ENCODE assay signal across 5 fruit fly cellular contexts in the genomic region with DNA sequence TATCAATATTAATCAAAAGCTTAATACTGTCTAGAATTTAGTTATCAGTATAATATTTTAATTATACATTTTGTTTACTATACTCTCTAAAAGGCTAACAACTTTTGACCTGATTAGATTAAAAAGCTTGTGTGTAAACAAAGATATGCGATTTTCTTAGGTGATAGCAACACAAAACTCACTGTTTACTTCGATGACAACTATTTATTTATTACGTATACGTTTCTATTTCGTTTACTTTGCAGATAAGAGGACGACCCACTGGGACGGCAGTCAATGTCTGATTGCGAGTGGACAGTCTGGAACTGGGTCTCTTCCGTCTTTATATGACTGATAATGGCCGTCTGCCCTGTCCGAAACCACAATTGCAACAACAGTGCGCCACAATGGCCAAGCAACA.
TF ChIP-seq lines count a peak whose summit lies in the region.

No protein-coding gene starts in this region.

- TF ChIP-seq CTCF in whole organism, embryonic (GFP tag; optimal IDR thresholded peaks at IDR 0.05; lab: Kevin White, UChicago): no peak

TF ChIP-seq in whole organism, adult, 20 proteins besides CTCF, POLR2A, EP300 and RAD21 (continues in another document):
- TF ChIP-seq cnc (optimal IDR thresholded peaks at IDR 0.05; lab: Kevin White, UChicago) (no peak), CG11617 (GFP tag; optimal IDR thresholded peaks at IDR 0.05; lab: Kevin White, UChicago) (peak; percentile 89), bab1 (GFP tag; optimal IDR thresholded peaks at IDR 0.05; lab: Kevin White, UChicago) (no peak), CG12768 (GFP tag; optimal IDR thresholded peaks at IDR 0.05; lab: Kevin White, UChicago) (peak; percentile 93), cic (GFP tag; optimal IDR thresholded peaks at IDR 0.05; lab: Kevin White, UChicago) (peak; percentile 98), CG14711 (tag; optimal IDR thresholded peaks at IDR 0.05; lab: Kevin White, UChicago) (peak; percentile 69), ovo (GFP tag; optimal IDR thresholded peaks at IDR 0.05; lab: Kevin White, UChicago) (peak; percentile 89), Mnt (GFP tag; optimal IDR thresholded peaks at IDR 0.05; lab: Kevin White, UChicago) (peak; percentile 61), CG1620 (GFP tag; optimal IDR thresholded peaks at IDR 0.05; lab: Kevin White, UChicago) (peak; percentile 44), toe (GFP tag; optimal IDR thresholded peaks at IDR 0.05; lab: Kevin White, UChicago) (peak; percentile 44), Crg-1 (GFP tag; optimal IDR thresholded peaks at IDR 0.05; lab: Kevin White, UChicago) (peak; percentile 93), Clk (GFP tag; optimal IDR thresholded peaks at IDR 0.05; lab: Kevin White, UChicago) (peak; percentile 58), tj (GFP tag; optimal IDR thresholded peaks at IDR 0.05; lab: Kevin White, UChicago) (peak; percentile 34), CG7045 (GFP tag; optimal IDR thresholded peaks at IDR 0.05; lab: Kevin White, UChicago) (peak; percentile 84), CG7101 (tag; optimal IDR thresholded peaks at IDR 0.05; lab: Kevin White, UChicago) (peak; percentile 88), Hr96 (GFP tag; optimal IDR thresholded peaks at IDR 0.05; lab: Kevin White, UChicago) (no peak), CG5204 (GFP tag; optimal IDR thresholded peaks at IDR 0.05; lab: Kevin White, UChicago) (no peak)

TF ChIP-seq in whole organism, embryonic, 481 proteins besides CTCF, POLR2A, EP300 and RAD21 (continues in another document):
- peak; percentile 82 for TF ChIP-seq CG15601 (tag; optimal IDR thresholded peaks at IDR 0.05; lab: Kevin White, UChicago)
- TF ChIP-seq Eip74EF (GFP tag; optimal IDR thresholded peaks at IDR 0.05; lab: Kevin White, UChicago): peak in 1 of 2 experiments; percentile 88
- peak; percentile 19; the same call in 1 of the 3 replicates for TF ChIP-seq so (GFP tag; IDR thresholded peaks at IDR 0.05; lab: Robert Waterston, UW)
- peak; percentile 65 for TF ChIP-seq CG13296 (GFP tag; optimal IDR thresholded peaks at IDR 0.05; lab: Kevin White, UChicago)
- TF ChIP-seq gro (GFP tag; optimal IDR thresholded peaks at IDR 0.05; lab: Kevin White, UChicago): no peak
- peak; percentile 81 for TF ChIP-seq mirr (GFP tag; optimal IDR thresholded peaks at IDR 0.05; lab: Kevin White, UChicago)
- peak; percentile 48 for TF ChIP-seq Blimp-1 (GFP tag; optimal IDR thresholded peaks at IDR 0.05; lab: Kevin White, UChicago)
- peak; percentile 40 for TF ChIP-seq CG7987 (GFP tag; optimal IDR thresholded peaks at IDR 0.05; lab: Kevin White, UChicago)
- peak; percentile 42 for TF ChIP-seq unpg (GFP tag; optimal IDR thresholded peaks at IDR 0.05; lab: Kevin White, UChicago)
- TF ChIP-seq CG7745 (tag; optimal IDR thresholded peaks at IDR 0.05; lab: Kevin White, UChicago): peak; percentile 46
- no peak for TF ChIP-seq pum (GFP tag; optimal IDR thresholded peaks at IDR 0.05; lab: Kevin White, UChicago)
- peak; percentile 62 for TF ChIP-seq HHEX (GFP tag; optimal IDR thresholded peaks at IDR 0.05; lab: Kevin White, UChicago)
- peak; percentile 5 for TF ChIP-seq CG8281 (tag; optimal IDR thresholded peaks at IDR 0.05; lab: Kevin White, UChicago)
- peak; percentile 68 for TF ChIP-seq ci (GFP tag; IDR thresholded peaks at IDR 0.05; lab: Robert Waterston, UW)
- TF ChIP-seq CG4707 (GFP tag; optimal IDR thresholded peaks at IDR 0.05; lab: Kevin White, UChicago): peak; percentile 51
- TF ChIP-seq tll (GFP tag; optimal IDR thresholded peaks at IDR 0.05; lab: Kevin White, UChicago): no peak
- peak; percentile 14 for TF ChIP-seq tap (tag; optimal IDR thresholded peaks at IDR 0.05; lab: Kevin White, UChicago)

TF ChIP-seq in whole organism, prepupa, 60 proteins besides CTCF, POLR2A, EP300 and RAD21 (continues in another document):
- TF ChIP-seq CG15336 (GFP tag; IDR thresholded peaks at IDR 0.05; lab: Robert Waterston, UW) (0 out of 2 replicates have a peak, but pooled peaks have one; percentile 24), lz (GFP tag; optimal IDR thresholded peaks at IDR 0.05; lab: Kevin White, UChicago) (no peak), Hr39 (GFP tag; optimal IDR thresholded peaks at IDR 0.05; lab: Kevin White, UChicago) (no peak), Blimp-1 (GFP tag; optimal IDR thresholded peaks at IDR 0.05; lab: Kevin White, UChicago) (no peak), vri (GFP tag; optimal IDR thresholded peaks at IDR 0.05; lab: Kevin White, UChicago) (peak; percentile 65), OdsH (GFP tag; optimal IDR thresholded peaks at IDR 0.05; lab: Kevin White, UChicago) (no peak), CG3032 (tag; optimal IDR thresholded peaks at IDR 0.05; lab: Kevin White, UChicago) (no peak), cyc (GFP tag; optimal IDR thresholded peaks at IDR 0.05; lab: Kevin White, UChicago) (no peak), CG9139 (GFP tag; optimal IDR thresholded peaks at IDR 0.05; lab: Kevin White, UChicago) (no peak), CG11762 (GFP tag; optimal IDR thresholded peaks at IDR 0.05; lab: Kevin White, UChicago; ENCODE audit: insufficient read depth) (no peak), CG16779 (tag; optimal IDR thresholded peaks at IDR 0.05; lab: Kevin White, UChicago) (peak; percentile 2), topi (GFP tag; optimal IDR thresholded peaks at IDR 0.05; lab: Kevin White, UChicago) (no peak), CG6163 (GFP tag; IDR thresholded peaks at IDR 0.05; lab: Robert Waterston, UW) (0 out of 3 replicates have a peak, but pooled peaks have one; percentile 7), svp (GFP tag; lab: Kevin White, UChicago) (no peak), CG7368 (GFP tag; optimal IDR thresholded peaks at IDR 0.05; lab: Kevin White, UChicago) (no peak), CG10669 (GFP tag; optimal IDR thresholded peaks at IDR 0.05; lab: Kevin White, UChicago) (no peak), Eip93F (GFP tag; optimal IDR thresholded peaks at IDR 0.05; lab: Kevin White, UChicago) (no peak), esn (GFP tag; optimal IDR thresholded peaks at IDR 0.05; lab: Kevin White, UChicago) (no peak), CG34406 (GFP tag; optimal IDR thresholded peaks at IDR 0.05; lab: Kevin White, UChicago) (no peak)

TF ChIP-seq in whole organism, pupa, 21 proteins besides CTCF, POLR2A, EP300 and RAD21:
- TF ChIP-seq CG10348 (GFP tag; IDR thresholded peaks at IDR 0.05; lab: Robert Waterston, UW) (no peak), CG9948 (tag; optimal IDR thresholded peaks at IDR 0.05; lab: Kevin White, UChicago) (no peak), CG15710 (tag; optimal IDR thresholded peaks at IDR 0.05; lab: Kevin White, UChicago) (no peak), CG12605 (GFP tag; IDR thresholded peaks at IDR 0.05; lab: Robert Waterston, UW) (no peak), CG17806 (tag; optimal IDR thresholded peaks at IDR 0.05; lab: Kevin White, UChicago) (no peak), Snoo (tag; optimal IDR thresholded peaks at IDR 0.05; lab: Kevin White, UChicago) (no peak), CG8301 (tag; optimal IDR thresholded peaks at IDR 0.05; lab: Kevin White, UChicago) (no peak), gl (tag; optimal IDR thresholded peaks at IDR 0.05; lab: Kevin White, UChicago) (no peak), CG14655 (GFP tag; optimal IDR thresholded peaks at IDR 0.05; lab: Kevin White, UChicago) (peak; percentile 6), fd96Ca (GFP tag; IDR thresholded peaks at IDR 0.05; lab: Robert Waterston, UW) (no peak), CG32121 (GFP tag; IDR thresholded peaks at IDR 0.05; lab: Robert Waterston, UW) (no peak), Ets98B (GFP tag; IDR thresholded peaks at IDR 0.05; lab: Robert Waterston, UW) (0 out of 2 replicates have a peak, but pooled peaks have one; percentile 11), CG4496 (GFP tag; IDR thresholded peaks at IDR 0.05; lab: Robert Waterston, UW) (0 out of 3 replicates have a peak, but pooled peaks have one; percentile 12), EcR (GFP tag; optimal IDR thresholded peaks at IDR 0.05; lab: Kevin White, UChicago) (no peak), Pif1B (GFP tag; optimal IDR thresholded peaks at IDR 0.05; lab: Kevin White, UChicago) (no peak), Pif1A (GFP tag; optimal IDR thresholded peaks at IDR 0.05; lab: Kevin White, UChicago) (no peak), D1 (tag; optimal IDR thresholded peaks at IDR 0.05; lab: Kevin White, UChicago) (no peak), CG8159 (tag; optimal IDR thresholded peaks at IDR 0.05; lab: Kevin White, UChicago) (no peak), CG34367 (tag; optimal IDR thresholded peaks at IDR 0.05; lab: Kevin White, UChicago) (no peak), CG13204 (GFP tag; optimal IDR thresholded peaks at IDR 0.05; lab: Kevin White, UChicago) (no peak), rn (GFP tag; IDR thresholded peaks at IDR 0.05; lab: Robert Waterston, UW) (no peak)

TF ChIP-seq in whole organism, wandering third instar larva, 38 proteins besides CTCF, POLR2A, EP300 and RAD21:
- TF ChIP-seq sv (GFP tag; optimal IDR thresholded peaks at IDR 0.05; lab: Kevin White, UChicago) (no peak), rgr (GFP tag; optimal IDR thresholded peaks at IDR 0.05; lab: Kevin White, UChicago) (peak; percentile 18)
TF ChIP-seq in whole organism, wandering third instar larva: peak in this region for 1.
